Fruit fly (Drosophila melanogaster): ENCODE results near the gene CG8927.

The CG8927 gene

DNA sequence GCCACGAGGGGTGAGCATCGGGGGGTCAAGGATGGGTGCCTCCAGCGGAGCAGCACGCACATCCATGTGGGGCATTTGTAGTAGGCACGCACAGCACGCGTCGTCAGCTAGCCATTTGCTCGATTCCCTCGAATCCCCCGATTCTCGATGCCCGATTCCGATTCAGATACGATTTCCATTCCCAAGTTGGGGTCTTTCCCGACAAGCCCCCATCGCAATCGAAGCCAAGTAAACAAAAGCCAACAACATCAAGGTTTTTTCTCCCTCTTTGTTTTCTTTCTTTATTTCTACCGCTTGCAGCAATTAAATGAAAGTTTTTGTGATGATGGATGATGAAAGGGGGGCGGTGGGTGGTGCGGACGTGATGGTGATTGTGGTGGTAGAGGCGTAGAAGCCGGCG lies 46.3 kb downstream of the CG8927 start:
- TF ChIP-seq pb (GFP tag; optimal IDR thresholded peaks at IDR 0.05) (no peak), D (optimal IDR thresholded peaks at IDR 0.05) (no peak), D (GFP tag; optimal IDR thresholded peaks at IDR 0.05) (peak; percentile 4), CG34376 (GFP tag; optimal IDR thresholded peaks at IDR 0.05) (no peak), bigmax (GFP tag; optimal IDR thresholded peaks at IDR 0.05) (no peak), prd (optimal IDR thresholded peaks at IDR 0.05) (no peak), prd (GFP tag; IDR thresholded peaks at IDR 0.05) (no peak), HLHmδ (GFP tag; optimal IDR thresholded peaks at IDR 0.05) (peak; percentile 53), CG18619 (GFP tag; optimal IDR thresholded peaks at IDR 0.05) (no peak), cwo (GFP tag; optimal IDR thresholded peaks at IDR 0.05) (peak; percentile 21), z (GFP tag; IDR thresholded peaks at IDR 0.05) (no peak), Dref (GFP tag; IDR thresholded peaks at IDR 0.05) (no peak), kni (GFP tag; optimal IDR thresholded peaks at IDR 0.05) (peak; percentile 82), abd-A (tag; optimal IDR thresholded peaks at IDR 0.05) (peak; percentile 57), CG18262 (tag; optimal IDR thresholded peaks at IDR 0.05) (no peak), CG32767 (GFP tag; IDR thresholded peaks at IDR 0.05) (no peak), NC2β (GFP tag; optimal IDR thresholded peaks at IDR 0.05) (no peak), D19B (GFP tag; optimal IDR thresholded peaks at IDR 0.05) (no peak), Atf6 (GFP tag; IDR thresholded peaks at IDR 0.05) (no peak), CG5180 (GFP tag; optimal IDR thresholded peaks at IDR 0.05) (peak; percentile 1), CG12769 (tag; optimal IDR thresholded peaks at IDR 0.05) (peak; percentile 49), CG7372 (GFP tag; IDR thresholded peaks at IDR 0.05) (no peak), cg (GFP tag; optimal IDR thresholded peaks at IDR 0.05) (peak; percentile 22), lab (GFP tag; optimal IDR thresholded peaks at IDR 0.05) (peak; percentile 17), CG13894 (tag; optimal IDR thresholded peaks at IDR 0.05) (peak; percentile 98), CG31441 (GFP tag; IDR thresholded peaks at IDR 0.05) (no peak), Blimp-1 (GFP tag; optimal IDR thresholded peaks at IDR 0.05) (peak; percentile 89), CG12942 (GFP tag; optimal IDR thresholded peaks at IDR 0.05) (no peak), CG31365 (tag; optimal IDR thresholded peaks at IDR 0.05) (no peak), ci (GFP tag; IDR thresholded peaks at IDR 0.05) (no peak), CG17385 (GFP tag; optimal IDR thresholded peaks at IDR 0.05) (no peak), CG10543 (GFP tag; optimal IDR thresholded peaks at IDR 0.05) (peak; percentile 23), sug (tag; optimal IDR thresholded peaks at IDR 0.05) (peak; percentile 52), dmrt99B (tag; optimal IDR thresholded peaks at IDR 0.05) (no peak), C15 (GFP tag; IDR thresholded peaks at IDR 0.05) (no peak), psq (GFP tag; optimal IDR thresholded peaks at IDR 0.05) (peak; percentile 57), Hr78 (GFP tag; optimal IDR thresholded peaks at IDR 0.05) (peak in 1 of 2 experiments; percentile 44), Deaf1 (tag; optimal IDR thresholded peaks at IDR 0.05) (peak; percentile 69), mirr (GFP tag; optimal IDR thresholded peaks at IDR 0.05) (no peak), Eip74EF (GFP tag; optimal IDR thresholded peaks at IDR 0.05) (no peak)
